Worm (Caenorhabditis elegans) whole organism, L4/young adult: ENCODE results near the gene B0395.3.

ENCODE experiments used
- W03F9.2 ChIP-seq: fragments of 150-350 bp; optimal IDR thresholded peaks from 2 replicates; lab custom pipeline; 2014; ENCODE audit warnings: missing biosample characterization, missing genetic modification characterization
- dao-5 ChIP-seq: sonication (generic microtip); optimal IDR thresholded peaks from 2 replicates; lab custom pipeline; 2016; ENCODE audit warnings: missing genotype, missing genetic modification characterization, moderate library complexity, missing compliant biosample characterization
- him-1 ChIP-seq: sonication (generic microtip); optimal IDR thresholded peaks from 2 replicates; lab custom pipeline; 2016; ENCODE audit warnings: missing genotype, missing genetic modification reagents, missing genetic modification characterization, missing compliant biosample characterization

ce11 chrX:16055245-16055644, 15.2 kb upstream of the B0395.3 start, which contains the start of gene T27A8.7:
- TF ChIP-seq him-1 (no peak), W03F9.2 (no peak), dao-5 (tag; lab: Kevin White, UChicago) (no peak)
